Worm (Caenorhabditis elegans) whole organism, midembryonic: Measurements from ENCODE around the gene Y73F8A.27.

Source experiments
- T22C8.4 ChIP-seq: fragments of 200-800 bp; sonication (Bioruptor generic); IDR thresholded peaks from 2 replicates; pipeline ENCODE4 v1.3.6; 2022; ENCODE audit warnings: missing genetic modification characterization, missing compliant biosample characterization
- cog-1 ChIP-seq: sonication (generic microtip); optimal IDR thresholded peaks from 2 replicates; lab custom pipeline; 2016; ENCODE audit warnings: missing genetic modification characterization, missing compliant biosample characterization
- flt-1 ChIP-seq: fragments of 200-800 bp; sonication (Bioruptor generic); IDR thresholded peaks from 2 replicates; pipeline ENCODE4 v1.3.6; 2022; ENCODE audit warnings: missing genetic modification characterization, missing compliant biosample characterization
- klf-2 ChIP-seq: fragments of 200-800 bp; sonication (Bioruptor generic); conservative IDR thresholded peaks from 2 replicates; pipeline ENCODE4 v1.3.6; 2022; ENCODE audit warnings: missing genetic modification reagents, missing genetic modification characterization, missing compliant biosample characterization
- med-1 ChIP-seq: sonication (generic microtip); optimal IDR thresholded peaks from 2 replicates; lab custom pipeline; 2017; ENCODE audit warnings: missing genetic modification characterization, mild to moderate bottlenecking, missing compliant biosample characterization, antibody characterized with exemption, missing genetic modification reagents; ENCODE audit not compliant: insufficient read depth
- ref-1 ChIP-seq: fragments of 200-800 bp; sonication (Bioruptor generic); conservative IDR thresholded peaks from 2 replicates; pipeline ENCODE4 v1.3.6; 2022; ENCODE audit warnings: missing genetic modification reagents, missing genetic modification characterization, missing compliant biosample characterization
- tab-1 ChIP-seq: fragments of 200-800 bp; sonication (Bioruptor generic); IDR thresholded peaks from 2 replicates; pipeline ENCODE4 v1.3.6; 2022; ENCODE audit warnings: missing genetic modification characterization, missing compliant biosample characterization
- ztf-23 ChIP-seq: fragments of 200-800 bp; sonication (Bioruptor generic); IDR thresholded peaks from 2 replicates; pipeline ENCODE4 v1.3.6; 2022; ENCODE audit warnings: missing genetic modification reagents, missing genetic modification characterization, missing compliant biosample characterization
- ztf-29 ChIP-seq: fragments of 200-800 bp; sonication (Bioruptor generic); IDR thresholded peaks from 2 replicates; pipeline ENCODE4 v1.3.6; 2022; ENCODE audit warnings: missing genetic modification reagents, missing genetic modification characterization, missing compliant biosample characterization

The Y73F8A.27 gene

ce11 chrIV:15472387-15472859 is at the start of gene Y73F8A.27:
TSS of gene Y73F8A.27 (plus strand) at chrIV:15472809.
- TF ChIP-seq klf-2 (GFP tag; lab: Robert Waterston, UW): no peak
- TF ChIP-seq tab-1 (GFP tag; lab: Robert Waterston, UW): no peak
- no peak for TF ChIP-seq med-1 (GFP tag; lab: Kevin White, UChicago)
- peak; percentile 22; the same call in 1 of the 2 replicates for TF ChIP-seq ztf-23 (GFP tag; lab: Robert Waterston, UW)
- peak; percentile 25 for TF ChIP-seq cog-1 (tag; lab: Kevin White, UChicago)

- TF ChIP-seq ztf-29 (GFP tag; lab: Robert Waterston, UW) (no peak), T22C8.4 (GFP tag; lab: Robert Waterston, UW) (no peak), med-1 (GFP tag; lab: Kevin White, UChicago) (no peak), tab-1 (GFP tag; lab: Robert Waterston, UW) (no peak), ref-1 (GFP tag; lab: Robert Waterston, UW) (no peak), flt-1 (GFP tag; lab: Robert Waterston, UW) (no peak), ztf-23 (GFP tag; lab: Robert Waterston, UW) (no peak), cog-1 (tag; lab: Kevin White, UChicago) (no peak), klf-2 (GFP tag; lab: Robert Waterston, UW) (no peak)
Observed at ce11 chrIV:15433805-15434204, 38.8 kb upstream of the Y73F8A.27 start.

ce11 chrIV:15441308-15441707 is 31.3 kb upstream of the Y73F8A.27 start, which contains the start of gene Y73F8A.22:
TSS of gene Y73F8A.22 (minus strand) at chrIV:15441408.
- TF ChIP-seq cog-1 (tag; lab: Kevin White, UChicago): no peak
- TF ChIP-seq med-1 (GFP tag; lab: Kevin White, UChicago): no peak
- TF ChIP-seq klf-2 (GFP tag; lab: Robert Waterston, UW): no peak
- no peak for TF ChIP-seq ztf-29 (GFP tag; lab: Robert Waterston, UW)
- TF ChIP-seq flt-1 (GFP tag; lab: Robert Waterston, UW): no peak
- no peak for TF ChIP-seq T22C8.4 (GFP tag; lab: Robert Waterston, UW)
- no peak for TF ChIP-seq tab-1 (GFP tag; lab: Robert Waterston, UW)
- no peak for TF ChIP-seq ref-1 (GFP tag; lab: Robert Waterston, UW)
- TF ChIP-seq ztf-23 (GFP tag; lab: Robert Waterston, UW): no peak

- no peak for TF ChIP-seq tab-1 (GFP tag; lab: Robert Waterston, UW)
- no peak for TF ChIP-seq flt-1 (GFP tag; lab: Robert Waterston, UW)
- no peak for TF ChIP-seq ztf-29 (GFP tag; lab: Robert Waterston, UW)
- no peak for TF ChIP-seq ztf-23 (GFP tag; lab: Robert Waterston, UW)
- no peak for TF ChIP-seq T22C8.4 (GFP tag; lab: Robert Waterston, UW)
- no peak for TF ChIP-seq ref-1 (GFP tag; lab: Robert Waterston, UW)
Observed at ce11 chrIV:15444481-15444880, 28.1 kb upstream of the Y73F8A.27 start, which contains the start of gene Y73F8A.23. TSS of gene Y73F8A.23 (minus strand) at chrIV:15444581.

- TF ChIP-seq T22C8.4 (GFP tag; lab: Robert Waterston, UW) (peak; percentile 74), ztf-29 (GFP tag; lab: Robert Waterston, UW) (no peak)
Observed at ce11 chrIV:15453137-15453788, 19.3 kb upstream of the Y73F8A.27 start, which contains the start of gene gtf-2H4. TSS of gene gtf-2H4 (minus strand) at chrIV:15453187.

ce11 chrIV:15471430-15471829 is 1.2 kb upstream of the Y73F8A.27 start, which contains the start of gene ntl-11:
TSS of gene ntl-11 (minus strand) at chrIV:15471495.
- peak; percentile 8; the same call in 1 of the 2 replicates for TF ChIP-seq ztf-29 (GFP tag; lab: Robert Waterston, UW)
- peak; percentile 25 for TF ChIP-seq med-1 (GFP tag; lab: Kevin White, UChicago)
- peak; percentile 76; the same call in 1 of the 2 replicates for TF ChIP-seq ztf-23 (GFP tag; lab: Robert Waterston, UW)
- peak; percentile 76 for TF ChIP-seq flt-1 (GFP tag; lab: Robert Waterston, UW)
- 0 out of 2 replicates have a peak, but pooled peaks have one; percentile 45 for TF ChIP-seq klf-2 (GFP tag; lab: Robert Waterston, UW)
- TF ChIP-seq ref-1 (GFP tag; lab: Robert Waterston, UW): no peak
- TF ChIP-seq T22C8.4 (GFP tag; lab: Robert Waterston, UW): 0 out of 2 replicates have a peak, but pooled peaks have one; percentile 37
- no peak for TF ChIP-seq tab-1 (GFP tag; lab: Robert Waterston, UW)
- peak; percentile 80 for TF ChIP-seq cog-1 (tag; lab: Kevin White, UChicago)

- no peak for TF ChIP-seq tab-1 (GFP tag; lab: Robert Waterston, UW)
- TF ChIP-seq ref-1 (GFP tag; lab: Robert Waterston, UW): no peak
- TF ChIP-seq ztf-29 (GFP tag; lab: Robert Waterston, UW): no peak
- TF ChIP-seq cog-1 (tag; lab: Kevin White, UChicago): no peak
- no peak for TF ChIP-seq klf-2 (GFP tag; lab: Robert Waterston, UW)
- TF ChIP-seq ztf-23 (GFP tag; lab: Robert Waterston, UW): no peak
- no peak for TF ChIP-seq flt-1 (GFP tag; lab: Robert Waterston, UW)
- no peak for TF ChIP-seq T22C8.4 (GFP tag; lab: Robert Waterston, UW)
- no peak for TF ChIP-seq med-1 (GFP tag; lab: Kevin White, UChicago)
Observed at ce11 chrIV:15473588-15474271, 1.1 kb downstream of the Y73F8A.27 start, which contains the start of gene Y73F8A.26. TSS of gene Y73F8A.26 (plus strand) at chrIV:15473660.

ce11 chrIV:15475829-15476228 is 3.2 kb downstream of the Y73F8A.27 start:
- no peak for TF ChIP-seq ztf-29 (GFP tag; lab: Robert Waterston, UW)
- no peak for TF ChIP-seq ztf-23 (GFP tag; lab: Robert Waterston, UW)
- no peak for TF ChIP-seq med-1 (GFP tag; lab: Kevin White, UChicago)
- no peak for TF ChIP-seq klf-2 (GFP tag; lab: Robert Waterston, UW)
- TF ChIP-seq flt-1 (GFP tag; lab: Robert Waterston, UW): no peak
- TF ChIP-seq tab-1 (GFP tag; lab: Robert Waterston, UW): no peak
- TF ChIP-seq T22C8.4 (GFP tag; lab: Robert Waterston, UW): peak; percentile 66
